Worm (Caenorhabditis elegans) whole organism, L3 larva: Measurements from ENCODE around the gene F27C8.2.
"Not testable (repeated sequence)": the region's sequence is repeated elsewhere in the genome, so short reads cannot be mapped to it uniquely, and the experiment has no call there.

Experiments used
- nhr-25 ChIP-seq: sonication (generic microtip); optimal IDR thresholded peaks from 2 replicates; lab custom pipeline; 2017; ENCODE audit warnings: missing biosample characterization, missing genetic modification characterization
- nhr-77 ChIP-seq: fragments of 150-350 bp; optimal IDR thresholded peaks from 2 replicates; lab custom pipeline; 2014; ENCODE audit warnings: missing biosample characterization, missing genetic modification characterization
- pha-4 ChIP-seq: fragments of 150-350 bp; optimal IDR thresholded peaks from 2 replicates; lab custom pipeline; 2014; ENCODE audit warnings: missing biosample characterization, missing genetic modification reagents, missing genetic modification characterization
- unc-62 ChIP-seq: fragments of 150-350 bp; sonication (generic microtip); optimal IDR thresholded peaks from 4 replicates; lab custom pipeline; 2014; ENCODE audit warnings: missing biosample characterization, missing genetic modification reagents, missing genetic modification characterization
- zag-1 ChIP-seq: fragments of 150-350 bp; optimal IDR thresholded peaks from 2 replicates; lab custom pipeline; 2014; ENCODE audit warnings: missing biosample characterization, missing genetic modification characterization

ce11 chrIV:9595779-9596406, at the start of gene F27C8.2, which contains the start of gene F27C8.3:
- not testable (repeated sequence) for TF ChIP-seq unc-62 (GFP tag; lab: Kevin White, UChicago); nhr-25 (tag; lab: Kevin White, UChicago); pha-4 (tag; lab: Kevin White, UChicago); nhr-77 (tag; lab: Kevin White, UChicago); zag-1
